Worm (Caenorhabditis elegans) whole organism, L2 larva: ENCODE results near the gene Y59E1A.4.

ENCODE experiments used
- ceh-16 ChIP-seq: fragments of 150-350 bp; optimal IDR thresholded peaks from 2 replicates; lab custom pipeline; 2014; ENCODE audit warnings: missing biosample characterization, missing genetic modification characterization
- lsy-2 ChIP-seq, 2 experiments: fragments of 150-350 bp in 1 of 2; sonication (generic microtip) in 1 of 2; optimal IDR thresholded peaks; 2 replicates each; lab custom pipeline; 2014 to 2017; ENCODE audit warnings: missing biosample characterization in 2 of 2, missing genetic modification characterization in 2 of 2
- mdl-1 ChIP-seq, 2 experiments: fragments of 150-350 bp in 1 of 2; sonication (generic microtip) in 1 of 2; optimal IDR thresholded peaks; 2 replicates each; lab custom pipeline; 2017; ENCODE audit warnings: missing biosample characterization in 2 of 2, missing genetic modification characterization in 2 of 2
- sma-3 ChIP-seq: sonication (generic microtip); optimal IDR thresholded peaks from 2 replicates; lab custom pipeline; 2016; ENCODE audit warnings: missing genetic modification reagents, missing genetic modification characterization, missing compliant biosample characterization
- unc-55 ChIP-seq: fragments of 150-350 bp; sonication (generic microtip); optimal IDR thresholded peaks from 3 replicates; lab custom pipeline; 2014; ENCODE audit warnings: missing biosample characterization, missing genetic modification reagents, missing genetic modification characterization

- TF ChIP-seq sma-3 (GFP tag; lab: Kevin White, UChicago) (no peak), unc-55 (no peak), mdl-1 (tag; optimal IDR thresholded peaks at IDR 0.05; lab: Kevin White, UChicago) (no peak), lsy-2 (tag; optimal IDR thresholded peaks at IDR 0.05; lab: Kevin White, UChicago) (no peak), ceh-16 (no peak)
Measured at ce11 chrX:1962273-1962672, 22.5 kb upstream of the Y59E1A.4 start, which contains the start of gene F52D2.7.
